Fruit fly (Drosophila melanogaster): ENCODE data around the gene CG31810.

DNA sequence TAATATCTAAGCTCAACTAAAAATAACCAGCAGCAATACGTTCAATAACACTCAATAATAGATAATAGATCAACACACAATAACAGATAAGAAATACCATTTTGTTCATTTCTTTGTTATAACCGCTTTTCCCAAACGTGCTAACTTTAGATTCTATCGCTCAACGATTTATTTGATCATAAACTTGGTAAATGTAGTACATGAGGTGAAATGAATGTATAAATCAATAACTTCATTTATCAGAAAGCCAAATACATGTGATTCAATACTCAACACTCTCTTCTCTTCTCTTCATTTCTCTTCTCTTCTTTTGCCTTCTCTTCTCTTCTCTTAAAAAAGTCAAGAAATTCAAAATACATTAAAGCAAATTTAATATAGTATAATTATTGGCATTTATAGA lies 5.5 kb upstream of the CG31810 start:
- TF ChIP-seq phol (tag; optimal IDR thresholded peaks at IDR 0.05): no peak
- no peak for TF ChIP-seq CG3726 (GFP tag; IDR thresholded peaks at IDR 0.05)
- TF ChIP-seq jigr1 (GFP tag; IDR thresholded peaks at IDR 0.05): no peak
- no peak for TF ChIP-seq CG4617 (GFP tag; optimal IDR thresholded peaks at IDR 0.05; ENCODE audit: borderline replicate concordance)
- no peak for TF ChIP-seq Scr (GFP tag; IDR thresholded peaks at IDR 0.05; ENCODE audit: partially characterized antibody)
- no peak for TF ChIP-seq da (GFP tag; optimal IDR thresholded peaks at IDR 0.05)
